Worm (Caenorhabditis elegans) whole organism, L4 larva: Measurements from ENCODE around the gene ZK177.2.
A peak's percentile ranks its signal among the peaks of the same experiment; 100 is the strongest.

Experiments
- F26F4.8 ChIP-seq: fragments of 200-800 bp; sonication (Bioruptor generic); conservative IDR thresholded peaks from 2 replicates; pipeline ENCODE4 v1.3.6; 2022; ENCODE audit warnings: missing genetic modification characterization, missing compliant biosample characterization
- F49E8.2 ChIP-seq: sonication (generic microtip); optimal IDR thresholded peaks from 2 replicates; lab custom pipeline; 2016; ENCODE audit warnings: missing compliant biosample characterization, mild to moderate bottlenecking, missing genetic modification characterization, borderline replicate concordance
- T26A8.4 ChIP-seq: fragments of 200-800 bp; sonication (Bioruptor generic); IDR thresholded peaks from 2 replicates; pipeline ENCODE4 v1.3.6; 2022; ENCODE audit warnings: missing genetic modification characterization, missing compliant biosample characterization
- Y75B8A.6 ChIP-seq: fragments of 200-800 bp; sonication (Bioruptor generic); IDR thresholded peaks from 2 replicates; pipeline ENCODE4 v1.3.6; 2022; ENCODE audit warnings: missing genetic modification reagents, missing genetic modification characterization, missing compliant biosample characterization
- aha-1 ChIP-seq: fragments of 150-350 bp; peaks from one replicate; lab custom pipeline; 2014; ENCODE audit warnings: missing biosample characterization, missing genetic modification characterization
- aly-2 ChIP-seq: sonication (generic microtip); optimal IDR thresholded peaks from 2 replicates; lab custom pipeline; 2018; ENCODE audit warnings: missing biosample characterization, missing genetic modification characterization
- arid-1 ChIP-seq: fragments of 200-800 bp; sonication (Bioruptor generic); conservative IDR thresholded peaks from 2 replicates; pipeline ENCODE4 v1.3.6; 2022; ENCODE audit warnings: missing genetic modification reagents, missing genetic modification characterization, missing compliant biosample characterization
- attf-4 ChIP-seq: sonication (generic microtip); optimal IDR thresholded peaks from 3 replicates; lab custom pipeline; 2017; ENCODE audit warnings: missing biosample characterization, missing genetic modification characterization
- ceh-44 ChIP-seq: fragments of 200-800 bp; sonication (Bioruptor generic); IDR thresholded peaks from 2 replicates; pipeline ENCODE4 v1.3.6; 2022; ENCODE audit warnings: missing genetic modification reagents, missing genetic modification characterization, missing compliant biosample characterization
- daf-16 ChIP-seq, 3 experiments: sonication (generic microtip); optimal IDR thresholded peaks; 2 replicates each; lab custom pipeline; 2016 to 2017; ENCODE audit warnings: missing genetic modification characterization in 3 of 3, missing genetic modification reagents in 3 of 3, mild to moderate bottlenecking in 2 of 3, missing compliant biosample characterization in 2 of 3, missing biosample characterization in 1 of 3, moderate library complexity in 1 of 3
- dmd-6 ChIP-seq: fragments of 200-800 bp; sonication (Bioruptor generic); IDR thresholded peaks from 2 replicates; pipeline ENCODE4 v1.3.6; 2022; ENCODE audit warnings: missing genetic modification reagents, missing genetic modification characterization, missing compliant biosample characterization
- dmd-8 ChIP-seq: fragments of 200-800 bp; sonication (Bioruptor generic); IDR thresholded peaks from 2 replicates; pipeline ENCODE4 v1.3.6; 2022; ENCODE audit warnings: missing genetic modification characterization, missing compliant biosample characterization
- dve-1 ChIP-seq: sonication (generic microtip); optimal IDR thresholded peaks from 2 replicates; lab custom pipeline; 2017; ENCODE audit warnings: antibody characterized with exemption, mild to moderate bottlenecking, missing genetic modification characterization, missing compliant biosample characterization; ENCODE audit not compliant: insufficient read depth
- gei-8 ChIP-seq: fragments of 200-800 bp; sonication (Bioruptor generic); optimal IDR thresholded peaks from 2 replicates; lab custom pipeline; 2018; ENCODE audit warnings: mild to moderate bottlenecking, missing genetic modification characterization, missing compliant biosample characterization
- hif-1 ChIP-seq, 2 experiments: sonication (generic microtip); optimal IDR thresholded peaks; 2 replicates each; lab custom pipeline; 2016 to 2017; ENCODE audit warnings: missing compliant biosample characterization in 2 of 2, missing genetic modification characterization in 2 of 2, missing genetic modification reagents in 2 of 2, missing genotype in 2 of 2, mild to moderate bottlenecking in 1 of 2
- lin-1 ChIP-seq: fragments of 200-800 bp; sonication (Bioruptor generic); IDR thresholded peaks from 2 replicates; pipeline ENCODE4 v1.3.6; 2022; ENCODE audit warnings: missing genetic modification reagents, missing genetic modification characterization, missing compliant biosample characterization
- lin-29 ChIP-seq: fragments of 200-800 bp; sonication (Bioruptor generic); IDR thresholded peaks from 2 replicates; pipeline ENCODE4 v1.3.6; 2022; ENCODE audit warnings: missing genetic modification reagents, missing genetic modification characterization, missing compliant biosample characterization
- lsy-2 ChIP-seq, 2 experiments: fragments of 150-350 bp in 1 of 2; sonication (generic microtip) in 1 of 2; optimal IDR thresholded peaks; 2 replicates each; lab custom pipeline; 2014 to 2017; ENCODE audit warnings: missing biosample characterization in 2 of 2, missing genetic modification characterization in 2 of 2
- madf-9 ChIP-seq: fragments of 200-800 bp; sonication (Bioruptor generic); conservative IDR thresholded peaks from 2 replicates; pipeline ENCODE4 v1.3.6; 2022; ENCODE audit warnings: missing genetic modification reagents, missing genetic modification characterization, missing compliant biosample characterization
- mxl-2 ChIP-seq: fragments of 200-800 bp; sonication (Bioruptor generic); conservative IDR thresholded peaks from 2 replicates; pipeline ENCODE4 v1.3.6; 2022; ENCODE audit warnings: missing genetic modification reagents, missing genetic modification characterization, missing compliant biosample characterization
- mxl-3 ChIP-seq: fragments of 200-800 bp; sonication (Bioruptor generic); optimal IDR thresholded peaks from 2 replicates; lab custom pipeline; 2018; ENCODE audit warnings: mild to moderate bottlenecking, missing genetic modification characterization, missing compliant biosample characterization
- nhr-102 ChIP-seq: sonication (generic microtip); optimal IDR thresholded peaks from 2 replicates; lab custom pipeline; 2016; ENCODE audit warnings: mild to moderate bottlenecking, missing genetic modification characterization, moderate library complexity, missing compliant biosample characterization
- nhr-11 ChIP-seq: fragments of 150-350 bp; optimal IDR thresholded peaks from 2 replicates; lab custom pipeline; 2014; ENCODE audit warnings: missing biosample characterization, missing genetic modification characterization
- nhr-28 ChIP-seq: fragments of 150-350 bp; optimal IDR thresholded peaks from 2 replicates; lab custom pipeline; 2014; ENCODE audit warnings: missing biosample characterization, missing genetic modification characterization
- nhr-48 ChIP-seq: sonication (generic microtip); optimal IDR thresholded peaks from 2 replicates; lab custom pipeline; 2016; ENCODE audit warnings: mild to moderate bottlenecking, missing genetic modification characterization, missing compliant biosample characterization
- nhr-6 ChIP-seq: fragments of 150-350 bp; optimal IDR thresholded peaks from 2 replicates; lab custom pipeline; 2014; ENCODE audit warnings: missing biosample characterization, missing genetic modification characterization
- set-16 ChIP-seq: fragments of 200-800 bp; sonication (Bioruptor generic); IDR thresholded peaks from 2 replicates; pipeline ENCODE4 v1.3.6; 2022; ENCODE audit warnings: missing genetic modification reagents, missing genetic modification characterization, missing compliant biosample characterization
- tag-97 ChIP-seq: fragments of 200-800 bp; sonication (Bioruptor generic); IDR thresholded peaks from 2 replicates; pipeline ENCODE4 v1.3.6; 2022; ENCODE audit warnings: missing genetic modification characterization, missing compliant biosample characterization
- tra-1 ChIP-seq: fragments of 200-800 bp; sonication (Bioruptor generic); IDR thresholded peaks from 2 replicates; pipeline ENCODE4 v1.3.6; 2022; ENCODE audit warnings: missing genetic modification reagents, missing genetic modification characterization, missing compliant biosample characterization
- unc-62 ChIP-seq, 3 experiments: fragments of 150-350 bp in 1 of 3; sonication (generic microtip); optimal IDR thresholded peaks in 2 of 3; peaks in 1 of 3; 1 replicate in 1 of 3; 2 replicates in 2 of 3; lab custom pipeline; 2014 to 2017; ENCODE audit warnings: missing biosample characterization in 3 of 3, missing genetic modification characterization in 3 of 3, missing genetic modification reagents in 3 of 3, missing genotype in 1 of 3
- zfp-2 ChIP-seq: sonication (generic microtip); optimal IDR thresholded peaks from 2 replicates; lab custom pipeline; 2016; ENCODE audit warnings: mild to moderate bottlenecking, missing genetic modification characterization, missing compliant biosample characterization
- zfp-3 ChIP-seq: fragments of 200-800 bp; sonication (Bioruptor generic); conservative IDR thresholded peaks from 2 replicates; pipeline ENCODE4 v1.3.6; 2022; ENCODE audit warnings: missing genetic modification reagents, missing genetic modification characterization, missing compliant biosample characterization

ZK177.2 gene

DNA sequence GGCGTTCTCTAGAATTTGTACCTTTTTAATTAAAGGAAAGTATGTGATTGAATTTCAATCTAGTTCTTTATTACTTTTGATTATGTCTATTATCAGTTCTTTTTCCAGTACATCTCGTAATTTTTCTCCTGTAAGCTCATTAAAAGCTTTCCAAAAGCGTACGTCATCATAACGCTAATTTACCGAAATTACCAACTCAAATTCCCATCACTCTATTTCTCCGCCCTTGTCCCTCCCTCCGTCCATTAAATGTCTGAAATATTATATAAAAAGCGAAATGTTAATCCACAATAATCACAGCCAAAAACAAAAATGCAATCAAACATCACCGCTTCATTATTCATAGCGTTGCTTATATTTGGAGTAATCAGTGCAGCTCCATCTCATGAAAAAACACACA lies 35.3 kb downstream of the ZK177.2 start, which contains the start of gene ins-12:
Gene ins-12, plus strand, starts transcription at position 301 of the 400 bp plus-strand sequence.
- TF ChIP-seq nhr-48 (tag; lab: Kevin White, UChicago): no peak
- no peak for TF ChIP-seq zfp-3 (GFP tag; lab: Robert Waterston, UW)
- no peak for TF ChIP-seq set-16 (GFP tag; lab: Robert Waterston, UW)
- no peak for TF ChIP-seq mxl-3 (GFP tag; lab: Kevin White, UChicago)
- TF ChIP-seq tag-97 (GFP tag; lab: Robert Waterston, UW): no peak
- no peak for TF ChIP-seq zfp-2 (tag; lab: Kevin White, UChicago)
- TF ChIP-seq attf-4 (tag; lab: Kevin White, UChicago): no peak
- no peak for TF ChIP-seq aha-1 (tag; lab: Kevin White, UChicago)
- no peak for TF ChIP-seq T26A8.4 (GFP tag; lab: Robert Waterston, UW)
- no peak for TF ChIP-seq arid-1 (GFP tag; lab: Robert Waterston, UW)

DNA sequence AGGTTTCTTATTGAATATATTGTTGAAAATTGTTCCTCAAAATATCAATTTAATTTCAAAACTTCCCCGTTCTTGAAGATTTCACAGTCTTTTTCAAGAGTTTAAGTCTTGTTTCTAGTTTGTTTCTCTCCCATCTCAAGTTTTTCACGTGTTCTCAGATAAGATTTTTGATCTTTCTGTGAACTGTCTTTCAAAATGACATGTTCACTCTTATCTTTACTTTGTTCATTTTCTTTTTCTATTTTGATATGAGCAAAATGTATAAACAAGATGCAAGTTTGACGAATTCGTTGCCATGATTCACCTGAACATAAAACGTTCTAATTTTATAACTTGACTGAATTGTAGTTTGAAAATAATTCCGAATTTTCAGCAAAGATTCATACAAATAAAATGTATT lies 35.8 kb downstream of the ZK177.2 start:
- no peak for TF ChIP-seq F26F4.8
- TF ChIP-seq dmd-6: peak; percentile 85
- no peak for TF ChIP-seq ceh-44 (GFP tag; lab: Robert Waterston, UW)
- no peak for TF ChIP-seq aly-2 (tag; lab: Kevin White, UChicago)
- TF ChIP-seq T26A8.4 (GFP tag; lab: Robert Waterston, UW): no peak
- TF ChIP-seq lin-29 (GFP tag; lab: Robert Waterston, UW): no peak
- no peak for TF ChIP-seq tra-1 (GFP tag; lab: Robert Waterston, UW)
- no peak for TF ChIP-seq nhr-28 (tag; lab: Kevin White, UChicago)
- TF ChIP-seq dve-1 (tag; lab: Kevin White, UChicago): peak; percentile 19
- TF ChIP-seq arid-1 (GFP tag; lab: Robert Waterston, UW): no peak
- TF ChIP-seq attf-4 (tag; lab: Kevin White, UChicago): no peak
- no peak for TF ChIP-seq nhr-48 (tag; lab: Kevin White, UChicago)
- no peak for TF ChIP-seq lsy-2 (tag; optimal IDR thresholded peaks at IDR 0.05; lab: Kevin White, UChicago)
- no peak for TF ChIP-seq gei-8 (GFP tag; lab: Kevin White, UChicago)
- no peak for TF ChIP-seq mxl-2 (GFP tag; lab: Robert Waterston, UW)
- no peak for TF ChIP-seq hif-1 (tag; optimal IDR thresholded peaks at IDR 0.05; lab: Kevin White, UChicago)
- TF ChIP-seq daf-16 (GFP tag; optimal IDR thresholded peaks at IDR 0.05; lab: Kevin White, UChicago): no peak
- peak; percentile 51 for TF ChIP-seq daf-16 (tag; optimal IDR thresholded peaks at IDR 0.05; lab: Kevin White, UChicago)
- no peak for TF ChIP-seq nhr-6 (tag; lab: Kevin White, UChicago)
- TF ChIP-seq madf-9: no peak
- TF ChIP-seq Y75B8A.6: no peak

DNA sequence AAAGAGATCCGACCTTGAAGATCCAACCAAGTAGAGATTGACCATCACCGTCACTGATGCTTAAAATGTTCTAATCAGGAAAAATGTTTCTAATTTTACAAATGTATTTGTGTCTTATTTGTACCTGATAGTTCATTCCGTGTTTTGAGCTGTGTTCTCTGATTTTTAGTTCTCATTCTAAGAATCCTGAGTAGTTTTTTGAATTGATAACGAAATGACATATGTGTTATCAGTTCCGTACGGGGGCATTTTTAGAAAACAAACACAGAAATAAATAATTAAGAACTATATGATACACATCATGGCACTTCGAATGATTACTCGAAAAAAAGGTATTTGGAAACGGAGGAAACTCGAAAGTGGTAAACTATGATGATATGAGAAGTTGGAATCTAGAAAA lies 36.5 kb downstream of the ZK177.2 start:
- TF ChIP-seq daf-16 (GFP tag; optimal IDR thresholded peaks at IDR 0.05; lab: Kevin White, UChicago) (no peak), daf-16 (tag; optimal IDR thresholded peaks at IDR 0.05; lab: Kevin White, UChicago) (peak; percentile 47), zfp-3 (GFP tag; lab: Robert Waterston, UW) (no peak), unc-62 (GFP tag; optimal IDR thresholded peaks at IDR 0.05 in 1 of 2; lab: Kevin White, UChicago) (peak in 1 of 2 experiments; percentile 2), unc-62 (tag; optimal IDR thresholded peaks at IDR 0.05; lab: Kevin White, UChicago) (no peak), nhr-102 (tag; lab: Kevin White, UChicago) (peak; percentile 22), dve-1 (tag; lab: Kevin White, UChicago) (peak; percentile 21), T26A8.4 (GFP tag; lab: Robert Waterston, UW) (no peak)

DNA sequence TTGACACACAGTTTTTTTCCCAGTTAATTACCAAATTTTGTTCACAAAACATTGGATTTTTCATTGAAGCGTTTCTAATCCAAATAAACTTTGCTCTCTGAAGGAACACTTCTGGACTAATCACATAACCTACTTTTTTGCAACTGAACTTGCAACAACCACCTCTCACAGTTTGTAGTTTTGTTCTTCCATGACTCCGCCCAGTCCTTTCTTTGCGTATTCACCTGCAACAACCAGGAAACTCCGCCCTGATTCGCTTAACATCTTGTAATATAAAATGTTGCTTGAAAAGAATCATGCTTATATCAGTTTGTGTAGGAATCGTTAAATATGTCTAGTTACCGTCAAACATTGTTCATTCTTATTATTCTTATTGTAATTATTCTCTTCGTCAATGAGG lies 37.4 kb downstream of the ZK177.2 start, which contains the start of gene ins-11:
Gene ins-11, plus strand, starts transcription at position 301 of the 400 bp plus-strand sequence.
- TF ChIP-seq dmd-8 (GFP tag; lab: Robert Waterston, UW) (no peak), nhr-11 (tag; lab: Kevin White, UChicago) (no peak), dve-1 (tag; lab: Kevin White, UChicago) (no peak), F49E8.2 (tag; lab: Kevin White, UChicago) (no peak), F26F4.8 (no peak), tag-97 (GFP tag; lab: Robert Waterston, UW) (no peak), lin-1 (GFP tag; lab: Robert Waterston, UW) (no peak)
